Worm (Caenorhabditis elegans) whole organism, L4/young adult: ENCODE data around the gene C18H2.5.

Experiments used
- W03F9.2 ChIP-seq: fragments of 150-350 bp; optimal IDR thresholded peaks from 2 replicates; lab custom pipeline; 2014; ENCODE audit warnings: missing biosample characterization, missing genetic modification characterization
- dao-5 ChIP-seq: sonication (generic microtip); optimal IDR thresholded peaks from 2 replicates; lab custom pipeline; 2016; ENCODE audit warnings: missing genotype, missing genetic modification characterization, moderate library complexity, missing compliant biosample characterization
- him-1 ChIP-seq: sonication (generic microtip); optimal IDR thresholded peaks from 2 replicates; lab custom pipeline; 2016; ENCODE audit warnings: missing genotype, missing genetic modification reagents, missing genetic modification characterization, missing compliant biosample characterization

- TF ChIP-seq dao-5, result no peak
- TF ChIP-seq W03F9.2 (tag; lab: Kevin White, UChicago), result no peak
- TF ChIP-seq him-1, result no peak
These were observed 38.2 kb downstream of the C18H2.5 start, which contains the start of gene baz-2 for ce11 chrIII:7655932-7656331.
